Fruit fly (Drosophila melanogaster): ENCODE results near the gene CG13038.

DNA sequence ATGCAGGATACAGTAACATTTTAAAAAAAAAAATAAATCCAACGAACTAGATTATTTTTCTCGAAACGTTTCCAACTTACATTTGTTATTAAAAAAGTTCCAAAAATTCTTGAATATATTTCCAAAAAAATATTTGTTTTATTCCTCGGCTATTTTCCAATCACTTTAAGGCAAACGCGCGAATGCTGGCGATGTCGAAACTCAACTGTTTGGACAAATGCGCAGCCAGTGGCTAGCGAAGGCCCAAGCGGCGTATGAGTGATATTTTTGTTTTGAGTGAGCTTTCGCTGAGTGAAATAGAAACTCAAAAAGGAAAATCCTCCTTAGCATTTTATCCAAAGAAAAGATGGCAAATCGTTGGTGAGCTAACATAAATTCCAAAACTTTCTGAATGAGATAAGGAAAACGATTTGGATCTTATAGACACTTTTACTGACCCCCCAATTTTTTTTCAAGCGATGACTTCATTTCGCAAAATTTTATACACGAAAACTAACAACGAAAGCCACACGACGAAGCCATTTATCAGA, 31.6 kb upstream of the CG13038 start, which contains the start of gene ringer:
- TF ChIP-seq CG7045 (GFP tag; optimal IDR thresholded peaks at IDR 0.05) (no peak), Clk (GFP tag; optimal IDR thresholded peaks at IDR 0.05) (no peak)

Data from whole organism, adult.